Fruit fly (Drosophila melanogaster): ENCODE measurements around the gene CG46466.

CG46466 gene

dm6 chr4:697463-697862 is 34.5 kb upstream of the CG46466 start, which contains the start of gene ey (continued):
- peak; percentile 20; the same call in 1 of the 2 replicates for TF ChIP-seq slbo (GFP tag; IDR thresholded peaks at IDR 0.05)
- TF ChIP-seq chif (GFP tag; optimal IDR thresholded peaks at IDR 0.05) = peak in 1 of 2 experiments; percentile 9
- no peak for TF ChIP-seq Doc3 (GFP tag; IDR thresholded peaks at IDR 0.05; ENCODE audit: partially characterized antibody)
- no peak for TF ChIP-seq CG9609 (GFP tag; optimal IDR thresholded peaks at IDR 0.05)
- no peak for TF ChIP-seq gsb-n (tag; optimal IDR thresholded peaks at IDR 0.05)
- peak; percentile 12 for TF ChIP-seq zen (tag; optimal IDR thresholded peaks at IDR 0.05)
- peak; percentile 20; the same call in 1 of the 2 replicates for TF ChIP-seq inv (GFP tag; IDR thresholded peaks at IDR 0.05; ENCODE audit: partially characterized antibody)
- TF ChIP-seq sqz (GFP tag; optimal IDR thresholded peaks at IDR 0.05) = no peak
- TF ChIP-seq Nf-YC (tag; optimal IDR thresholded peaks at IDR 0.05) = peak; percentile 41
- TF ChIP-seq Camta (GFP tag; optimal IDR thresholded peaks at IDR 0.05) = no peak
- TF ChIP-seq dimm (GFP tag; IDR thresholded peaks at IDR 0.05) = no peak
- TF ChIP-seq CG4707 (GFP tag; optimal IDR thresholded peaks at IDR 0.05) = no peak
- TF ChIP-seq zf30C (GFP tag; optimal IDR thresholded peaks at IDR 0.05) = peak; percentile 53
- TF ChIP-seq Dp (GFP tag; optimal IDR thresholded peaks at IDR 0.05) = peak; percentile 63
- TF ChIP-seq CG17361 (GFP tag; IDR thresholded peaks at IDR 0.05) = no peak; the same call in 2 of the 3 replicates
- TF ChIP-seq Mes4 (GFP tag; optimal IDR thresholded peaks at IDR 0.05) = no peak
- TF ChIP-seq row (GFP tag; IDR thresholded peaks at IDR 0.05) = peak; percentile 45; the same call in 2 of the 3 replicates
- no peak for TF ChIP-seq Drgx (GFP tag; IDR thresholded peaks at IDR 0.05)
- no peak for TF ChIP-seq CG10209 (GFP tag; optimal IDR thresholded peaks at IDR 0.05)
- TF ChIP-seq pita (GFP tag; optimal IDR thresholded peaks at IDR 0.05) = peak; percentile 38
- peak; percentile 36 for TF ChIP-seq CG12391 (tag; optimal IDR thresholded peaks at IDR 0.05)
- TF ChIP-seq CoRest (tag; optimal IDR thresholded peaks at IDR 0.05) = peak; percentile 48
- TF ChIP-seq Ravus (GFP tag; IDR thresholded peaks at IDR 0.05) = no peak
- TF ChIP-seq CG9727 (GFP tag; optimal IDR thresholded peaks at IDR 0.05) = no peak
- TF ChIP-seq CG10565 (GFP tag; optimal IDR thresholded peaks at IDR 0.05) = no peak
- TF ChIP-seq insv (GFP tag; optimal IDR thresholded peaks at IDR 0.05) = peak in 1 of 2 experiments; percentile 24
- TF ChIP-seq dpn (GFP tag; optimal IDR thresholded peaks at IDR 0.05) = peak; percentile 19 to 35
- no peak for TF ChIP-seq Taf1 (GFP tag; IDR thresholded peaks at IDR 0.05)
- no peak for TF ChIP-seq CG3407 (GFP tag; optimal IDR thresholded peaks at IDR 0.05)
- TF ChIP-seq CG2678 (tag; optimal IDR thresholded peaks at IDR 0.05) = no peak
- TF ChIP-seq CG13296 (GFP tag; optimal IDR thresholded peaks at IDR 0.05) = peak; percentile 13
- TF ChIP-seq H15 (GFP tag; IDR thresholded peaks at IDR 0.05) = no peak
- peak; percentile 9 for TF ChIP-seq pum (GFP tag; optimal IDR thresholded peaks at IDR 0.05)
- peak; percentile 15 for TF ChIP-seq B-H2 (GFP tag; optimal IDR thresholded peaks at IDR 0.05)
- TF ChIP-seq Sry-δ (GFP tag; optimal IDR thresholded peaks at IDR 0.05) = peak; percentile 38
- peak; percentile 43 for TF ChIP-seq CG10267 (tag; optimal IDR thresholded peaks at IDR 0.05)
- peak; percentile 41; the same call in 1 of the 2 replicates for TF ChIP-seq amos (GFP tag; IDR thresholded peaks at IDR 0.05; ENCODE audit: partially characterized antibody)
- peak; percentile 84 for TF ChIP-seq stwl (tag; optimal IDR thresholded peaks at IDR 0.05)
- peak; percentile 35 for TF ChIP-seq CG14710 (tag; optimal IDR thresholded peaks at IDR 0.05)
- TF ChIP-seq Scr (GFP tag; IDR thresholded peaks at IDR 0.05; ENCODE audit: partially characterized antibody) = peak; percentile 4; the same call in 1 of the 2 replicates
- peak; percentile 67 for TF ChIP-seq CG2116 (GFP tag; optimal IDR thresholded peaks at IDR 0.05)
- no peak for TF ChIP-seq CG10321 (GFP tag; IDR thresholded peaks at IDR 0.05)
- no peak for TF ChIP-seq Bdp1 (GFP tag; optimal IDR thresholded peaks at IDR 0.05)
- TF ChIP-seq Doc2 (GFP tag; IDR thresholded peaks at IDR 0.05) = no peak
- no peak for TF ChIP-seq CG17328 (GFP tag; IDR thresholded peaks at IDR 0.05)
- TF ChIP-seq Fer3 (tag; optimal IDR thresholded peaks at IDR 0.05) = peak; percentile 17
- peak; percentile 31 for TF ChIP-seq CG2712 (tag; optimal IDR thresholded peaks at IDR 0.05)
- no peak for TF ChIP-seq ab (GFP tag; optimal IDR thresholded peaks at IDR 0.05)
- TF ChIP-seq nau (GFP tag; optimal IDR thresholded peaks at IDR 0.05) = no peak
- peak; percentile 69 for TF ChIP-seq nom (GFP tag; optimal IDR thresholded peaks at IDR 0.05)

Data from whole organism, embryonic.